Fruit fly (Drosophila melanogaster) whole organism, embryonic: ENCODE data around the gene moody.

Source experiments
- CG12071 ChIP-seq: fragments of 200-800 bp; sonication (Bioruptor generic); optimal IDR thresholded peaks from 3 replicates; lab custom pipeline; 2018; ENCODE audit warnings: missing biosample characterization, mild to moderate bottlenecking, missing genetic modification characterization
- CG14441 ChIP-seq: fragments of 200-800 bp; sonication (Bioruptor generic); IDR thresholded peaks from 2 replicates; pipeline ENCODE4 v1.3.6; 2022; ENCODE audit warnings: missing biosample characterization, missing genetic modification characterization
- CG17568 ChIP-seq: fragments of 200-800 bp; sonication (Bioruptor generic); optimal IDR thresholded peaks from 2 replicates; lab custom pipeline; 2018; ENCODE audit warnings: missing biosample characterization, mild to moderate bottlenecking, missing genetic modification characterization, moderate library complexity
- Lhr ChIP-seq: fragments of 200-800 bp; sonication (Bioruptor generic); optimal IDR thresholded peaks from 3 replicates; lab custom pipeline; 2017; ENCODE audit warnings: mild to moderate bottlenecking, missing biosample characterization, missing genetic modification reagents, missing genetic modification characterization
- salm ChIP-seq: fragments of 200-800 bp; sonication (Bioruptor generic); optimal IDR thresholded peaks from 2 replicates; lab custom pipeline; 2018; ENCODE audit warnings: missing biosample characterization, mild to moderate bottlenecking, missing genetic modification characterization

- TF ChIP-seq CG17568 = no peak
- TF ChIP-seq CG14441 = peak; percentile 50; the same call in 1 of the 2 replicates
- TF ChIP-seq Lhr = no peak
- no peak for TF ChIP-seq salm (tag; lab: Kevin White, UChicago)
- TF ChIP-seq CG12071 (GFP tag; lab: Kevin White, UChicago) = peak; percentile 53
These were observed 33.2 kb upstream of the moody start for dm6 chrX:2083109-2083508.
